Worm (Caenorhabditis elegans): Measurements from ENCODE around the gene K09B11.4.
A peak's percentile ranks its signal among the peaks of the same experiment; 100 is the strongest.

K09B11.4 gene

DNA sequence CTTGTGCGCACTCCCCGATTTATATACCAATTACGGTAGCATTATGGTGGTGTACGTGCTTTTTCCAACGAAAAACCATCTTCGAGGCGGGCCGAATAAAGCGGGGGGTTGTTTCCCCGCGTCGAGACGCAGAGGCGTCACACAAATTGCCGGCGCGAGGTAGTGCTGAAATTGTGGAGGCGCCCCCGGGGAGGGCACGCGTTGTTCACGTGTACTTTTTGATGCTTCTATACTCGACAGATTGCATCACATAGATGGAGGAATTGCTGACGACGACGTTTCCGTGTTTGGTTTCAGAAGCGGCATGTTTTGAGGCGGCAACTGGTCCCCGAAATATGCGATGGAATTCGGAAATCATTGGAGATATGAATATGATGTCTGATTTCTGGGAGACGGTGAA, 34.1 kb upstream of the K09B11.4 start (continued):
- TF ChIP-seq ztf-25 (GFP tag; IDR thresholded peaks at IDR 0.05) = no peak; the same call in 1 of the 2 replicates
- no peak for TF ChIP-seq aptf-3 (GFP tag; IDR thresholded peaks at IDR 0.05)
- TF ChIP-seq attf-6 (GFP tag; IDR thresholded peaks at IDR 0.05) = no peak
- TF ChIP-seq mcd-1 (GFP tag; IDR thresholded peaks at IDR 0.05) = peak; percentile 77
- TF ChIP-seq rec-8 (tag; optimal IDR thresholded peaks at IDR 0.05) = no peak
- TF ChIP-seq hrde-1 (tag; optimal IDR thresholded peaks at IDR 0.05; ENCODE audit: borderline replicate concordance) = no peak
- TF ChIP-seq F10E7.11 (tag; optimal IDR thresholded peaks at IDR 0.05) = no peak
- TF ChIP-seq cebp-1 (GFP tag; IDR thresholded peaks at IDR 0.05) = no peak
- peak; percentile 84 for TF ChIP-seq cebp-1 (tag; optimal IDR thresholded peaks at IDR 0.05)
- peak; percentile 64; the same call in 1 of the 2 replicates for TF ChIP-seq K11D2.4 (GFP tag; IDR thresholded peaks at IDR 0.05)
- no peak for TF ChIP-seq sea-2 (GFP tag; IDR thresholded peaks at IDR 0.05)
- peak; percentile 84 for TF ChIP-seq ceh-27 (GFP tag; optimal IDR thresholded peaks at IDR 0.05)
- TF ChIP-seq nfyb-1 (GFP tag; IDR thresholded peaks at IDR 0.05) = 0 out of 2 replicates have a peak, but pooled peaks have one; percentile 51
- TF ChIP-seq rpc-1 (optimal IDR thresholded peaks at IDR 0.05) = no peak
- no peak for TF ChIP-seq rpc-1 (tag; optimal IDR thresholded peaks at IDR 0.05)
- peak; percentile 39 for TF ChIP-seq ztf-3 (GFP tag; optimal IDR thresholded peaks at IDR 0.05)
- TF ChIP-seq egl-44 (GFP tag; IDR thresholded peaks at IDR 0.05) = peak; percentile 58
- no peak for TF ChIP-seq snpc-1.1 (tag; optimal IDR thresholded peaks at IDR 0.05; ENCODE audit: insufficient read depth)
- TF ChIP-seq chd-7 (tag; optimal IDR thresholded peaks at IDR 0.05) = peak; percentile 88
- TF ChIP-seq tbx-9 (tag; optimal IDR thresholded peaks at IDR 0.05; ENCODE audit: borderline replicate concordance) = no peak
- no peak for TF ChIP-seq lsy-27 (tag; optimal IDR thresholded peaks at IDR 0.05; ENCODE audit: borderline replicate concordance, insufficient read depth)
- no peak for TF ChIP-seq ceh-40 (GFP tag; IDR thresholded peaks at IDR 0.05)
- TF ChIP-seq lin-35 (GFP tag; optimal IDR thresholded peaks at IDR 0.05) = peak in 1 of 3 experiments; percentile 37
- TF ChIP-seq nhr-90 (tag; optimal IDR thresholded peaks at IDR 0.05) = no peak
- TF ChIP-seq F23B12.7 (tag; optimal IDR thresholded peaks at IDR 0.05; ENCODE audit: insufficient read depth) = no peak
- no peak for TF ChIP-seq snpc-4 (GFP tag; optimal IDR thresholded peaks at IDR 0.05)
- TF ChIP-seq snpc-4 (tag; optimal IDR thresholded peaks at IDR 0.05) = peak in 3 of 4 experiments; percentile 30 to 51 (median 42)
- no peak for TF ChIP-seq ceh-58 (GFP tag; IDR thresholded peaks at IDR 0.05)
- TF ChIP-seq K12H6.12 (tag; optimal IDR thresholded peaks at IDR 0.05) = peak; percentile 82
- TF ChIP-seq fkh-3 (tag; optimal IDR thresholded peaks at IDR 0.05) = no peak

DNA sequence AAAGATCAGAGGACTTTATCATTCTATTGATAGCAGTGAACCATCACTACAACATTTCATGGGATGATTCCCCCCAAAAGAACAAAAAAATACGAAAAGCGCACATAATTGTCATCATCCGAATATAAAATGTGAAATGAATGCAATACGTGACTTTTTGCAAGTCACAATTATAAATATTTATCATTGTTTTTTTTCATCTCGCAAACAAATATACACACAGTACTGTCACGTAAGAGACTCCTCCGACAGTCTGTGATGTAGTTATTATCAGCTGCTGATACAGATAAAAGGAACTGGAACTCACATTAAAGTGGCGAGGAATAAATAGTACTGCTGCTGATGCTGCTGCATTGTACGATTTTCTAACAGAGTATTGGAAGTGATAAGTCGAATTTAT, 33.0 kb upstream of the K09B11.4 start:
- TF ChIP-seq Y53G8AR.9 (GFP tag; conservative IDR thresholded peaks at IDR 0.05) (no peak), F57C9.4 (tag; optimal IDR thresholded peaks at IDR 0.05) (no peak), ZK185.1 (tag; optimal IDR thresholded peaks at IDR 0.05; ENCODE audit: poor library complexity, severe bottlenecking) (peak; percentile 27), lin-40 (tag; optimal IDR thresholded peaks at IDR 0.05) (peak; percentile 15), egl-18 (GFP tag; IDR thresholded peaks at IDR 0.05) (no peak), nhr-90 (tag; optimal IDR thresholded peaks at IDR 0.05) (no peak), nhr-80 (tag; optimal IDR thresholded peaks at IDR 0.05) (peak; percentile 37)

DNA sequence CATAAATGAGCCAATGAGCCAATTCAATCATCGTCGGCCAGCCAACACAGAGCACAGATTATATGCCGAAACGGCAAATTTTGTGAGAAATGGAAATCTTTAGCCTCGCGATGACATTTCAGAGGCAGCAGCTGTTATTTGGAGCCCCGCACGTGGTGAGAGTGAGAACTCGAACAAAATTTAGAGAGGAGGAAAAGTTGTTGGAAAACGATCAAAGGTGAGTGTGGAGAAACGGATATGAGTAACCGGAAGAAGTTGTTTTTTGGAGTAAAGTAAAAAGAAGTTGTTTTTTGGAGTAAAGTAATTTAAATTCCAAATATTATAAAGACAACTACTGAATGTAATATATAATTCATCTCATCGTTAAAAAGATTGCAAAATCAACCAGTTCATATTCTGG, 30.6 kb upstream of the K09B11.4 start, which contains the start of gene Y62E10A.13:
Gene Y62E10A.13 (minus strand): TSS at position 326 of the 400 bp plus-strand sequence.
- peak; percentile 49 for TF ChIP-seq unc-130 (GFP tag; optimal IDR thresholded peaks at IDR 0.05)
- TF ChIP-seq dpff-1 (tag; optimal IDR thresholded peaks at IDR 0.05) = peak; percentile 25
- TF ChIP-seq ztf-28 (GFP tag; IDR thresholded peaks at IDR 0.05) = no peak
- TF ChIP-seq nhr-80 (tag; optimal IDR thresholded peaks at IDR 0.05) = no peak
- no peak for TF ChIP-seq ceh-40 (GFP tag; IDR thresholded peaks at IDR 0.05)
- TF ChIP-seq F49E8.2 (tag; optimal IDR thresholded peaks at IDR 0.05; ENCODE audit: insufficient read depth) = peak; percentile 46
- TF ChIP-seq efl-1 (GFP tag; optimal IDR thresholded peaks at IDR 0.05) = no peak
- TF ChIP-seq bed-2 (GFP tag; IDR thresholded peaks at IDR 0.05) = no peak
- TF ChIP-seq egl-44 (GFP tag; IDR thresholded peaks at IDR 0.05) = no peak
- no peak for TF ChIP-seq lin-26 (GFP tag; IDR thresholded peaks at IDR 0.05)
- TF ChIP-seq attf-6 (GFP tag; IDR thresholded peaks at IDR 0.05) = peak; percentile 41; the same call in 1 of the 2 replicates
- TF ChIP-seq him-1 (tag; optimal IDR thresholded peaks at IDR 0.05) = no peak
- no peak for TF ChIP-seq pha-4 (tag; optimal IDR thresholded peaks at IDR 0.05)
- peak; percentile 22 for TF ChIP-seq atf-7 (tag; optimal IDR thresholded peaks at IDR 0.05)
- TF ChIP-seq ccch-3 (GFP tag; optimal IDR thresholded peaks at IDR 0.05) = no peak
- TF ChIP-seq mxl-1 (tag; optimal IDR thresholded peaks at IDR 0.05) = no peak

Measured in whole organism, young adult.